Worm (Caenorhabditis elegans): Measurements from ENCODE around the gene C24H10.2.

C24H10.2 gene

DNA sequence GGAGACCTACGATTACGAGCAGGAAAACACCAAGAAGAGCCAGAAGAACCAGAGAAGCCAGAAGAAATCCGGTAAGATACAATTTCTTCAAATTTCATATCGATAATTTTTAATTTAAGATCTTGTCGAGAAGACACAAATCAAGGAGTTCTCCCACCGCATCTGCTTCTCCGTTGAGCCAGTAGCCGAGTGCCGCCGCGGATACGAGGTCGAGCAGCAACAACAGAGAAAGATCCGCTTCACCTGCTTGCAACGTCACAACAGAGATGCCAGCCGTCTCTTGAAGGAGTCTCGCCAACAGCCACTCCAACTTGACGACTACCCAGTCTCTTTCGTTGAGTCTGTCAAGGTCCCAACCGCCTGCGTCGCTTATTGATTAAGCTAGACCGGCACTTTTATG is 41.3 kb downstream of the C24H10.2 start:
- no peak for TF ChIP-seq lin-11 (tag; optimal IDR thresholded peaks at IDR 0.05)
- no peak for TF ChIP-seq eyg-1 (tag; optimal IDR thresholded peaks at IDR 0.05)
- TF ChIP-seq ceh-24 (tag; optimal IDR thresholded peaks at IDR 0.05): no peak
- TF ChIP-seq pros-1 (tag; optimal IDR thresholded peaks at IDR 0.05): no peak
- TF ChIP-seq ceh-48 (tag; optimal IDR thresholded peaks at IDR 0.05): no peak
- no peak for TF ChIP-seq hlh-8 (tag; optimal IDR thresholded peaks at IDR 0.05)
- TF ChIP-seq nhr-232 (tag; optimal IDR thresholded peaks at IDR 0.05): no peak
- no peak for TF ChIP-seq hlh-30 (tag; optimal IDR thresholded peaks at IDR 0.05; ENCODE audit: insufficient read depth)
- TF ChIP-seq odd-2 (tag; optimal IDR thresholded peaks at IDR 0.05): no peak

DNA sequence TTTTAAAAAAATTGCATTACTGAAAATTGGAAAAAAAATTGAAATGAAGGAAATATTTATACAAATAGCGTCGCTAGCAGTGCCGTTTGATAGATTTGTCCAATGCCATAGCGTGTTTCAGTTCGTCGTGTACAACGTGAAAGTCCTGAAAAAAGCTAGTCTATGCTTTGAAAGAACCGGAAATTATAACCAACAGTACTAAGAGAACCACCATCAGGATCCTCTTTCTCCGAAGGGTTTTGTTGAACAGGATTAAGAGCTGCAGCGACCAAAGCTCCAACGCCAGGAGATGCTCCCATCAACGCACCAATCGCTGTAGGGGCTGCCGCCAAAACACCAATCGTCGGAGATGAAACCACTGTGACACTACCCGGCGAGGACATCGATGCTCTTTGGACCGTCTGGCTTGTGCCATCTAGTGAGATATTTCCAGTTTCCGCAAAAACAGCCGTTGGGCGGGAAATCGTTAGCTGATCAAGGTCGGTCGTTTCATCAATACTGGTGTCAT is 41.8 kb downstream of the C24H10.2 start:
- TF ChIP-seq ttx-3 (tag; optimal IDR thresholded peaks at IDR 0.05) (no peak), ama-1 (optimal IDR thresholded peaks at IDR 0.05) (no peak), sox-2 (GFP tag; IDR thresholded peaks at IDR 0.05) (no peak), hlh-13 (GFP tag; optimal IDR thresholded peaks at IDR 0.05) (no peak), odd-2 (tag; optimal IDR thresholded peaks at IDR 0.05) (no peak), pax-1 (tag; optimal IDR thresholded peaks at IDR 0.05) (no peak), unc-86 (tag; optimal IDR thresholded peaks at IDR 0.05) (no peak), ceh-6 (GFP tag; optimal IDR thresholded peaks at IDR 0.05) (no peak), sdc-2 (tag; optimal IDR thresholded peaks at IDR 0.05) (no peak), pag-3 (tag; optimal IDR thresholded peaks at IDR 0.05; ENCODE audit: borderline replicate concordance) (no peak), elt-2 (tag; optimal IDR thresholded peaks at IDR 0.05) (no peak)

DNA sequence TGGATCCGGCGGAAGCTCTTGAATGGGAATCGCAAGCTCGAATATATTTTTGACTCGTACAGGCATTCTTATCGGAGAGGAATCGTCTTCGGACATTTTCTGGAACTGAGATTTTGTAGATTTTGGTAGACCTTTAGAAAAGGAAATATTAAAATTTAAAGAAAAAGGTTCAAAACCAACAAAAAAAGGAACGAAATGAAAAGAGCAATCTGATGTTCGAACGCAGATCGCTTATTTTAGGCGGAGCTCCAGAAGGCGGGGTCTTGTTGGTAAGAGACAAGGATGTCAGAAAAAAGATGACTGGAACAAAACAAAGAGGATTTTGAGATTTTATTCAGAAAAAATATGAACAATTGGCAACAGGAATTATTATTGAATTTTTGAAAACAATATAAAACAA is 42.5 kb downstream of the C24H10.2 start, which contains the start of gene C42D8.9:
Gene C42D8.9 (minus strand): TSS at position 101 of the 400 bp plus-strand sequence.
- TF ChIP-seq ceh-6 (GFP tag; optimal IDR thresholded peaks at IDR 0.05): no peak
- TF ChIP-seq nhr-232 (tag; optimal IDR thresholded peaks at IDR 0.05): no peak
- no peak for TF ChIP-seq tbx-7 (tag; optimal IDR thresholded peaks at IDR 0.05)
- no peak for TF ChIP-seq C38D4.7 (GFP tag; optimal IDR thresholded peaks at IDR 0.05)
- TF ChIP-seq ceh-19 (GFP tag; optimal IDR thresholded peaks at IDR 0.05): no peak
- TF ChIP-seq lin-11 (tag; optimal IDR thresholded peaks at IDR 0.05): no peak
- TF ChIP-seq pha-2 (tag; optimal IDR thresholded peaks at IDR 0.05): no peak

- TF ChIP-seq pax-1 (tag; optimal IDR thresholded peaks at IDR 0.05) (no peak), unc-55 (GFP tag; optimal IDR thresholded peaks at IDR 0.05) (no peak), hlh-13 (GFP tag; optimal IDR thresholded peaks at IDR 0.05) (no peak), hlh-8 (tag; optimal IDR thresholded peaks at IDR 0.05) (no peak), hlh-30 (tag; optimal IDR thresholded peaks at IDR 0.05; ENCODE audit: insufficient read depth) (no peak), pros-1 (tag; optimal IDR thresholded peaks at IDR 0.05) (no peak), ztf-16 (tag; optimal IDR thresholded peaks at IDR 0.05) (no peak), gmeb-2 (tag; optimal IDR thresholded peaks at IDR 0.05) (no peak), madf-2 (tag; optimal IDR thresholded peaks at IDR 0.05) (no peak), pat-9 (tag; optimal IDR thresholded peaks at IDR 0.05) (no peak), elt-4 (tag; optimal IDR thresholded peaks at IDR 0.05) (no peak), K09A11.1 (tag; optimal IDR thresholded peaks at IDR 0.05; ENCODE audit: insufficient read depth) (no peak), dmd-4 (tag; optimal IDR thresholded peaks at IDR 0.05; ENCODE audit: borderline replicate concordance) (no peak), npax-4 (tag; optimal IDR thresholded peaks at IDR 0.05) (no peak), nhr-232 (tag; optimal IDR thresholded peaks at IDR 0.05) (no peak), Y22D7AL.16 (tag; optimal IDR thresholded peaks at IDR 0.05) (no peak)
Observed at ce11 chrX:5109130-5109529, 44.7 kb downstream of the C24H10.2 start, which contains the start of gene C42D8.1. Gene C42D8.1, plus strand, starts transcription at chrX:5109506.

DNA sequence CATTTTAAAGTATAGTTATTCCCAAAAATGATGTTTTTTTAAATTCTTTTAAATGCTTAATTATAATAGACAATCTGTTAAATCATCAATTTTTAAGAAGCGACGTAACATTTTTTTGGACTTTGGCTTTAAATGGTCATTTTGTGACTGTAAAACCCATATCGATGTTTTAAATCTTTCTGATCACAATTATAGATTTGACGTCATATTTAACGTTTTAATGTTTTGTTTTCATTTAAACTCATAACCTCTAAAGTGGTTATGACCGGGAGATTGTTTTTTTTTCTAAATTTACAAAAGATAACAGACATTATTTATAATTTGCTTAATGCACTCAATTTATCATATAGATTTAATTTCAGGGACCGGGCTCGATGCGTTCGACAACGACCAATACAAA is 47.5 kb downstream of the C24H10.2 start:
- TF ChIP-seq ref-2 (tag; optimal IDR thresholded peaks at IDR 0.05) (no peak), pha-2 (tag; optimal IDR thresholded peaks at IDR 0.05) (no peak), sdc-2 (tag; optimal IDR thresholded peaks at IDR 0.05) (no peak), odd-2 (tag; optimal IDR thresholded peaks at IDR 0.05) (no peak), zip-5 (tag; optimal IDR thresholded peaks at IDR 0.05) (no peak), fkh-10 (GFP tag; optimal IDR thresholded peaks at IDR 0.05) (no peak), pqm-1 (tag; optimal IDR thresholded peaks at IDR 0.05) (no peak), fax-1 (tag; optimal IDR thresholded peaks at IDR 0.05) (no peak), dve-1 (tag; optimal IDR thresholded peaks at IDR 0.05) (no peak), syd-9 (tag; optimal IDR thresholded peaks at IDR 0.05) (no peak), che-1 (tag; optimal IDR thresholded peaks at IDR 0.05) (no peak), elt-2 (tag; optimal IDR thresholded peaks at IDR 0.05) (no peak)

All from whole organism, late embryonic.